Worm (Caenorhabditis elegans): ENCODE measurements around the gene srlf-7.

- TF ChIP-seq unc-39 (tag; optimal IDR thresholded peaks at IDR 0.05): no peak
- TF ChIP-seq egl-27 (tag; optimal IDR thresholded peaks at IDR 0.05): no peak
- no peak for TF ChIP-seq ceh-16 (tag; optimal IDR thresholded peaks at IDR 0.05)
- TF ChIP-seq skn-1 (tag; optimal IDR thresholded peaks at IDR 0.05): no peak
- no peak for TF ChIP-seq jun-1 (tag; optimal IDR thresholded peaks at IDR 0.05)
- no peak for TF ChIP-seq mdl-1 (tag; optimal IDR thresholded peaks at IDR 0.05)
- TF ChIP-seq ceh-82 (tag; optimal IDR thresholded peaks at IDR 0.05): no peak
These were observed 35.7 kb upstream of the srlf-7 start, which contains the start of gene C34D4.3 for ce11 chrIV:7153362-7153761.

All from whole organism, L3 larva.